Worm (Caenorhabditis elegans) whole organism, early embryonic: ENCODE results near the gene wrm-1.

Experiments used
- B0310.2 ChIP-seq: sonication (generic microtip); optimal IDR thresholded peaks from 2 replicates; lab custom pipeline; 2016; ENCODE audit warnings: mild to moderate bottlenecking, missing genetic modification characterization, missing compliant biosample characterization
- F13C5.2 ChIP-seq: sonication (generic microtip); optimal IDR thresholded peaks from 2 replicates; lab custom pipeline; 2017; ENCODE audit warnings: mild to moderate bottlenecking, missing genetic modification characterization, inconsistent platforms, missing compliant biosample characterization
- aly-1 ChIP-seq: sonication (generic microtip); optimal IDR thresholded peaks from 2 replicates; lab custom pipeline; 2016; ENCODE audit warnings: missing genetic modification characterization, missing compliant biosample characterization
- ama-1 ChIP-seq: fragments of 150-350 bp; optimal IDR thresholded peaks from 2 replicates; lab custom pipeline; 2014
- ceh-13 ChIP-seq: fragments of 200-800 bp; sonication (Bioruptor generic); optimal IDR thresholded peaks from 2 replicates; lab custom pipeline; 2018; ENCODE audit warnings: mild to moderate bottlenecking, missing genetic modification characterization, missing compliant biosample characterization
- ceh-36 ChIP-seq: sonication (generic microtip); optimal IDR thresholded peaks from 2 replicates; lab custom pipeline; 2016; ENCODE audit warnings: missing genetic modification characterization, inconsistent platforms, missing compliant biosample characterization
- ets-7 ChIP-seq: sonication (generic microtip); optimal IDR thresholded peaks from 2 replicates; lab custom pipeline; 2016; ENCODE audit warnings: missing genotype, missing genetic modification characterization, missing compliant biosample characterization
- flt-1 ChIP-seq: fragments of 200-800 bp; sonication (Bioruptor generic); IDR thresholded peaks from 2 replicates; pipeline ENCODE4 v1.3.6; 2022; ENCODE audit warnings: missing genetic modification characterization, missing compliant biosample characterization
- hmbx-1 ChIP-seq: sonication (generic microtip); optimal IDR thresholded peaks from 2 replicates; lab custom pipeline; 2016; ENCODE audit warnings: mild to moderate bottlenecking, missing genetic modification characterization, missing compliant biosample characterization
- hmg-4 ChIP-seq: fragments of 200-800 bp; sonication (Bioruptor generic); optimal IDR thresholded peaks from 2 replicates; lab custom pipeline; 2018; ENCODE audit warnings: mild to moderate bottlenecking, missing genetic modification characterization, missing compliant biosample characterization
- hnd-1 ChIP-seq: sonication (generic microtip); optimal IDR thresholded peaks from 2 replicates; lab custom pipeline; 2016; ENCODE audit warnings: missing genetic modification characterization, missing compliant biosample characterization
- pes-1 ChIP-seq: fragments of 200-800 bp; sonication (Bioruptor generic); IDR thresholded peaks from 2 replicates; pipeline ENCODE4 v1.3.6; 2022; ENCODE audit warnings: missing genetic modification reagents, missing genetic modification characterization, missing compliant biosample characterization
- scrt-1 ChIP-seq: fragments of 200-800 bp; sonication (Bioruptor generic); IDR thresholded peaks from 2 replicates; pipeline ENCODE4 v1.3.6; 2022; ENCODE audit warnings: missing genetic modification characterization, missing compliant biosample characterization
- sea-1 ChIP-seq: fragments of 200-800 bp; sonication (Bioruptor generic); conservative IDR thresholded peaks from 2 replicates; pipeline ENCODE4 v1.3.6; 2022; ENCODE audit warnings: missing genetic modification characterization, missing compliant biosample characterization
- tbx-11 ChIP-seq: fragments of 200-800 bp; sonication (Bioruptor generic); IDR thresholded peaks from 2 replicates; pipeline ENCODE4 v1.3.6; 2022; ENCODE audit warnings: missing genetic modification characterization, missing compliant biosample characterization
- tbx-37 ChIP-seq: fragments of 200-800 bp; sonication (Bioruptor generic); conservative IDR thresholded peaks from 2 replicates; pipeline ENCODE4 v1.3.6; 2022; ENCODE audit warnings: missing genetic modification reagents, missing genetic modification characterization, missing compliant biosample characterization
- tra-4 ChIP-seq: sonication (generic microtip); optimal IDR thresholded peaks from 2 replicates; lab custom pipeline; 2017; ENCODE audit warnings: missing genetic modification characterization, missing compliant biosample characterization

The wrm-1 gene

ce11 chrIII:5757492-5758045 lies 34.9 kb downstream of the wrm-1 start:
- TF ChIP-seq pes-1 (GFP tag; lab: Robert Waterston, UW) = no peak
- TF ChIP-seq tbx-37 (GFP tag; lab: Robert Waterston, UW) = no peak
- TF ChIP-seq flt-1 = no peak
- TF ChIP-seq ama-1 (lab: Kevin White, UChicago) = no peak
- no peak for TF ChIP-seq sea-1
- no peak for TF ChIP-seq ceh-36 (tag; lab: Kevin White, UChicago)
- no peak for TF ChIP-seq tbx-11
- no peak for TF ChIP-seq tra-4
- TF ChIP-seq hmg-4 (GFP tag; lab: Kevin White, UChicago) = no peak
- no peak for TF ChIP-seq aly-1 (tag; lab: Kevin White, UChicago)
- no peak for TF ChIP-seq F13C5.2 (tag; lab: Kevin White, UChicago)

- TF ChIP-seq aly-1 (tag; lab: Kevin White, UChicago) (no peak), hnd-1 (tag; lab: Kevin White, UChicago) (no peak), tbx-37 (GFP tag; lab: Robert Waterston, UW) (no peak), flt-1 (no peak), tra-4 (no peak), hmg-4 (GFP tag; lab: Kevin White, UChicago) (no peak), sea-1 (no peak), ama-1 (lab: Kevin White, UChicago) (no peak), F13C5.2 (tag; lab: Kevin White, UChicago) (no peak), hmbx-1 (tag; lab: Kevin White, UChicago) (no peak), tbx-11 (no peak), ceh-36 (tag; lab: Kevin White, UChicago) (no peak), ceh-13 (no peak), ets-7 (tag; lab: Kevin White, UChicago) (no peak), pes-1 (GFP tag; lab: Robert Waterston, UW) (no peak), B0310.2 (tag; lab: Kevin White, UChicago) (no peak)
These were observed 36.0 kb downstream of the wrm-1 start for ce11 chrIII:5758519-5759099.

DNA sequence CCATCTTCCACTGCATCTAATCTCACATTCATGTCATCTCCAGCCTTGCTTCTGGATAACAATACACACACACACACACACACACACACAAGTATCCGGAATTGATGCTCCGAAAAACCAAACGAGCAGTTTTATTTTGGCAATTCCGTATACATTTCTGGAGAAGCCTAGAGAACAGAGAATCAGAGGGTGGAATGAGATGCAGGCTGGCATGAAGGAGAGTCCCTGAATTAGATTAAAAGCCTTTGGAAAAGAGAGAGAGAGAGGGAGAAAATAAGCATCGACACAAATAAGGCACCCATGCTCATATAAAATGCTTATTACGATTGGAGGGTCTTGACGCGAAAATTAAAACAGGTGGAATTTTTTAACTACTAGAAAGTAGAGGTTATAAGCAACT lies 38.1 kb downstream of the wrm-1 start:
- TF ChIP-seq hmg-4 (GFP tag; lab: Kevin White, UChicago) = no peak
- TF ChIP-seq scrt-1 (GFP tag; lab: Robert Waterston, UW) = no peak
- TF ChIP-seq F13C5.2 (tag; lab: Kevin White, UChicago) = no peak
- no peak for TF ChIP-seq tbx-37 (GFP tag; lab: Robert Waterston, UW)
- no peak for TF ChIP-seq ets-7 (tag; lab: Kevin White, UChicago)
- no peak for TF ChIP-seq hmbx-1 (tag; lab: Kevin White, UChicago)
- TF ChIP-seq ceh-36 (tag; lab: Kevin White, UChicago) = no peak
- no peak for TF ChIP-seq tra-4

DNA sequence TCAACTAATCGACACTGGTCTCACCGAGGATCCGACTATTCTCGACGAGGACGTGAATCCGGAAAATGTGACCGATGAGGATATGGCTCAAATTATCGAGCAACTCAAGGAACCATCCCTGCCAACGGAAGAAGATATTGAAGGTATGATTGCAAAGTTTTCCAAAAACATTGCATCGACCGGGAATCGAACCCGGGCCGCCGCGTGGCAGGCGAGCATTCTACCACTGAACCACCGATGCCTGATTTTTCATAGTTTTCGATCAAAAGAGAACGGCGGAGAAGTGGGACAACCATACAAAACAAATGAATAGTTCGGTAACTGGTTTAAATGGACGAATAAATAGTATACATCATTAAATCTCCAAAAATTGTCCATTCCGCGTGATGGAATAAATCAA lies 39.2 kb downstream of the wrm-1 start:
- TF ChIP-seq ceh-13 (no peak), tbx-37 (GFP tag; lab: Robert Waterston, UW) (no peak), scrt-1 (GFP tag; lab: Robert Waterston, UW) (no peak), hmg-4 (GFP tag; lab: Kevin White, UChicago) (no peak), aly-1 (tag; lab: Kevin White, UChicago) (no peak), ets-7 (tag; lab: Kevin White, UChicago) (no peak), tbx-11 (no peak), F13C5.2 (tag; lab: Kevin White, UChicago) (no peak), tra-4 (no peak), flt-1 (no peak), ceh-36 (tag; lab: Kevin White, UChicago) (no peak), B0310.2 (tag; lab: Kevin White, UChicago) (no peak), hmbx-1 (tag; lab: Kevin White, UChicago) (no peak), ama-1 (lab: Kevin White, UChicago) (no peak), hnd-1 (tag; lab: Kevin White, UChicago) (no peak), sea-1 (no peak), pes-1 (GFP tag; lab: Robert Waterston, UW) (no peak)

- TF ChIP-seq sea-1 = no peak
- no peak for TF ChIP-seq ets-7 (tag; lab: Kevin White, UChicago)
These were observed 41.3 kb downstream of the wrm-1 start for ce11 chrIII:5763988-5764387.

- TF ChIP-seq hnd-1 (tag; lab: Kevin White, UChicago) (peak; percentile 26), hmg-4 (GFP tag; lab: Kevin White, UChicago) (peak; percentile 55), tbx-11 (no peak; the same call in 1 of the 2 replicates), pes-1 (GFP tag; lab: Robert Waterston, UW) (no peak), tbx-37 (GFP tag; lab: Robert Waterston, UW) (peak; percentile 41; the same call in 1 of the 2 replicates), ets-7 (tag; lab: Kevin White, UChicago) (no peak), ceh-36 (tag; lab: Kevin White, UChicago) (peak; percentile 15), ceh-13 (no peak), flt-1 (peak; percentile 59; the same call in 1 of the 2 replicates), aly-1 (tag; lab: Kevin White, UChicago) (no peak), F13C5.2 (tag; lab: Kevin White, UChicago) (peak; percentile 60), hmbx-1 (tag; lab: Kevin White, UChicago) (no peak), ama-1 (lab: Kevin White, UChicago) (no peak), tra-4 (no peak), B0310.2 (tag; lab: Kevin White, UChicago) (no peak), scrt-1 (GFP tag; lab: Robert Waterston, UW) (peak; percentile 52; the same call in 1 of the 2 replicates), sea-1 (0 out of 2 replicates have a peak, but pooled peaks have one; percentile 63)
These were observed 47.1 kb downstream of the wrm-1 start, which contains the start of gene cutl-23 for ce11 chrIII:5769726-5770235. TSS of gene cutl-23 (plus strand) at chrIII:5770185.
